Worm (Caenorhabditis elegans) whole organism, young adult: Measurements from ENCODE around the gene F54H5.14.

ENCODE experiments used
- F23B12.7 ChIP-seq: sonication (generic microtip); optimal IDR thresholded peaks from 2 replicates; lab custom pipeline; 2017; ENCODE audit warnings: missing genetic modification characterization, mild to moderate bottlenecking, missing compliant biosample characterization, antibody characterized with exemption, moderate library complexity; ENCODE audit not compliant: insufficient read depth
- F49E8.2 ChIP-seq: sonication (generic microtip); optimal IDR thresholded peaks from 3 replicates; lab custom pipeline; 2017; ENCODE audit warnings: missing genetic modification characterization, mild to moderate bottlenecking, missing compliant biosample characterization, antibody characterized with exemption, moderate library complexity; ENCODE audit not compliant: insufficient read depth
- K11D2.4 ChIP-seq: fragments of 200-800 bp; sonication (Bioruptor generic); IDR thresholded peaks from 2 replicates; pipeline ENCODE4 v1.3.6; 2022; ENCODE audit warnings: missing genetic modification reagents, missing genetic modification characterization, missing compliant biosample characterization
- him-1 ChIP-seq: sonication (generic microtip); optimal IDR thresholded peaks from 2 replicates; lab custom pipeline; 2016; ENCODE audit warnings: missing genotype, missing genetic modification reagents, missing genetic modification characterization, missing compliant biosample characterization
- lag-1 ChIP-seq: fragments of 200-800 bp; sonication (Bioruptor generic); IDR thresholded peaks from 2 replicates; pipeline ENCODE4 v1.3.6; 2022; ENCODE audit warnings: missing genetic modification reagents, missing genetic modification characterization, missing compliant biosample characterization
- mcd-1 ChIP-seq: fragments of 200-800 bp; sonication (Bioruptor generic); IDR thresholded peaks from 2 replicates; pipeline ENCODE4 v1.3.6; 2022; ENCODE audit warnings: missing genetic modification reagents, missing genetic modification characterization, missing compliant biosample characterization
- nhr-120 ChIP-seq: fragments of 200-800 bp; sonication (Bioruptor generic); IDR thresholded peaks from 2 replicates; pipeline ENCODE4 v1.3.6; 2022; ENCODE audit warnings: missing genetic modification characterization, missing compliant biosample characterization
- pha-4 ChIP-seq: fragments of 150-350 bp; sonication (generic microtip); optimal IDR thresholded peaks from 2 replicates; lab custom pipeline; 2014; ENCODE audit warnings: missing biosample characterization, missing genetic modification reagents, missing genetic modification characterization
- sea-2 ChIP-seq: fragments of 200-800 bp; sonication (Bioruptor generic); IDR thresholded peaks from 2 replicates; pipeline ENCODE4 v1.3.6; 2022; ENCODE audit warnings: missing genetic modification characterization, missing compliant biosample characterization
- snpc-4 ChIP-seq, 5 experiments: fragments of 150-350 bp in 1 of 5; sonication (generic microtip) in 4 of 5; optimal IDR thresholded peaks; 2 replicates each; lab custom pipeline; 2014 to 2018; ENCODE audit warnings: missing genetic modification characterization in 5 of 5, missing biosample characterization in 3 of 5, antibody characterized with exemption in 2 of 5, mild to moderate bottlenecking in 2 of 5, missing compliant biosample characterization in 2 of 5, missing genotype in 2 of 5, moderate library complexity in 2 of 5, missing genetic modification reagents in 1 of 5
- unc-62 ChIP-seq: fragments of 150-350 bp; optimal IDR thresholded peaks from 2 replicates; lab custom pipeline; 2014; ENCODE audit warnings: missing biosample characterization, missing genetic modification reagents, missing genetic modification characterization

ce11 chrII:6614500-6614899 lies 10.7 kb downstream of the F54H5.14 start:
- no peak for TF ChIP-seq him-1 (tag; lab: Kevin White, UChicago)
- no peak for TF ChIP-seq mcd-1 (GFP tag; lab: Robert Waterston, UW)
- no peak for TF ChIP-seq snpc-4 (GFP tag; optimal IDR thresholded peaks at IDR 0.05; lab: Kevin White, UChicago)
- no peak for TF ChIP-seq snpc-4 (tag; optimal IDR thresholded peaks at IDR 0.05; lab: Kevin White, UChicago)
- TF ChIP-seq pha-4 (tag; lab: Kevin White, UChicago), result no peak
- TF ChIP-seq nhr-120 (GFP tag; lab: Robert Waterston, UW), result no peak
- no peak for TF ChIP-seq lag-1 (GFP tag; lab: Robert Waterston, UW)
- TF ChIP-seq F23B12.7 (tag; lab: Kevin White, UChicago), result no peak
- TF ChIP-seq sea-2 (GFP tag; lab: Robert Waterston, UW), result no peak
- no peak for TF ChIP-seq F49E8.2 (tag; lab: Kevin White, UChicago)
- no peak for TF ChIP-seq unc-62 (GFP tag; lab: Kevin White, UChicago)
- TF ChIP-seq K11D2.4 (GFP tag; lab: Robert Waterston, UW), result no peak
